Worm (Caenorhabditis elegans): ENCODE measurements around the gene sri-38.
"Not testable (repeated sequence)": the region's sequence is repeated elsewhere in the genome, so short reads cannot be mapped to it uniquely, and the experiment has no call there.

ce11 chrII:2639401-2640088 is 28.9 kb downstream of the sri-38 start, which contains the start of gene F22E5.8:
- TF ChIP-seq bed-2 (GFP tag; IDR thresholded peaks at IDR 0.05); hmg-1.2 (GFP tag; IDR thresholded peaks at IDR 0.05); attf-6 (GFP tag; IDR thresholded peaks at IDR 0.05); Y79H2A.3 (GFP tag; conservative IDR thresholded peaks at IDR 0.05); tbp1 (GFP tag; optimal IDR thresholded peaks at IDR 0.05); madf-6 (GFP tag; IDR thresholded peaks at IDR 0.05); ceh-100 (GFP tag; IDR thresholded peaks at IDR 0.05); mxl-1 (tag; optimal IDR thresholded peaks at IDR 0.05); Y67H2A.10 (GFP tag; conservative IDR thresholded peaks at IDR 0.05); hlh-26 (GFP tag; conservative IDR thresholded peaks at IDR 0.05); unc-62 (GFP tag; optimal IDR thresholded peaks at IDR 0.05): not testable (repeated sequence)

Measured in whole organism, young adult.